Worm (Caenorhabditis elegans) whole organism, early embryonic: ENCODE measurements around the gene frpr-5.

Source experiments
- B0310.2 ChIP-seq: sonication (generic microtip); optimal IDR thresholded peaks from 2 replicates; lab custom pipeline; 2016; ENCODE audit warnings: mild to moderate bottlenecking, missing genetic modification characterization, missing compliant biosample characterization
- ama-1 ChIP-seq: fragments of 150-350 bp; optimal IDR thresholded peaks from 2 replicates; lab custom pipeline; 2014
- ceh-13 ChIP-seq: fragments of 200-800 bp; sonication (Bioruptor generic); optimal IDR thresholded peaks from 2 replicates; lab custom pipeline; 2018; ENCODE audit warnings: mild to moderate bottlenecking, missing genetic modification characterization, missing compliant biosample characterization
- ceh-36 ChIP-seq: sonication (generic microtip); optimal IDR thresholded peaks from 2 replicates; lab custom pipeline; 2016; ENCODE audit warnings: missing genetic modification characterization, inconsistent platforms, missing compliant biosample characterization
- flt-1 ChIP-seq: fragments of 200-800 bp; sonication (Bioruptor generic); IDR thresholded peaks from 2 replicates; pipeline ENCODE4 v1.3.6; 2022; ENCODE audit warnings: missing genetic modification characterization, missing compliant biosample characterization
- hmg-4 ChIP-seq: fragments of 200-800 bp; sonication (Bioruptor generic); optimal IDR thresholded peaks from 2 replicates; lab custom pipeline; 2018; ENCODE audit warnings: mild to moderate bottlenecking, missing genetic modification characterization, missing compliant biosample characterization
- hnd-1 ChIP-seq: sonication (generic microtip); optimal IDR thresholded peaks from 2 replicates; lab custom pipeline; 2016; ENCODE audit warnings: missing genetic modification characterization, missing compliant biosample characterization
- pes-1 ChIP-seq: fragments of 200-800 bp; sonication (Bioruptor generic); IDR thresholded peaks from 2 replicates; pipeline ENCODE4 v1.3.6; 2022; ENCODE audit warnings: missing genetic modification reagents, missing genetic modification characterization, missing compliant biosample characterization
- scrt-1 ChIP-seq: fragments of 200-800 bp; sonication (Bioruptor generic); IDR thresholded peaks from 2 replicates; pipeline ENCODE4 v1.3.6; 2022; ENCODE audit warnings: missing genetic modification characterization, missing compliant biosample characterization
- sea-1 ChIP-seq: fragments of 200-800 bp; sonication (Bioruptor generic); conservative IDR thresholded peaks from 2 replicates; pipeline ENCODE4 v1.3.6; 2022; ENCODE audit warnings: missing genetic modification characterization, missing compliant biosample characterization
- tbx-11 ChIP-seq: fragments of 200-800 bp; sonication (Bioruptor generic); IDR thresholded peaks from 2 replicates; pipeline ENCODE4 v1.3.6; 2022; ENCODE audit warnings: missing genetic modification characterization, missing compliant biosample characterization
- tbx-37 ChIP-seq: fragments of 200-800 bp; sonication (Bioruptor generic); conservative IDR thresholded peaks from 2 replicates; pipeline ENCODE4 v1.3.6; 2022; ENCODE audit warnings: missing genetic modification reagents, missing genetic modification characterization, missing compliant biosample characterization
- tra-4 ChIP-seq: sonication (generic microtip); optimal IDR thresholded peaks from 2 replicates; lab custom pipeline; 2017; ENCODE audit warnings: missing genetic modification characterization, missing compliant biosample characterization

ce11 chrV:13580696-13581095 is 44.8 kb upstream of the frpr-5 start, which contains the start of gene C50B8.5:
- TF ChIP-seq ama-1 (lab: Kevin White, UChicago) (no peak), B0310.2 (tag; lab: Kevin White, UChicago) (no peak), ceh-36 (no peak), ceh-13 (GFP tag; lab: Kevin White, UChicago) (no peak), tbx-37 (no peak), flt-1 (GFP tag; lab: Robert Waterston, UW) (no peak), sea-1 (GFP tag; lab: Robert Waterston, UW) (no peak), pes-1 (GFP tag; lab: Robert Waterston, UW) (no peak), hnd-1 (no peak), tbx-11 (no peak), tra-4 (tag; lab: Kevin White, UChicago) (no peak), hmg-4 (GFP tag; lab: Kevin White, UChicago) (no peak), scrt-1 (no peak)
